Worm (Caenorhabditis elegans): ENCODE data around the gene gcy-6.

The gcy-6 gene

ce11 chrV:10320101-10320761 lies 6.4 kb upstream of the gcy-6 start, which contains the start of the genes gna-1 and B0024.13 (continued):
- TF ChIP-seq fkh-4 (tag; optimal IDR thresholded peaks at IDR 0.05; ENCODE audit: borderline replicate concordance) (peak; percentile 87), snu-23 (GFP tag; optimal IDR thresholded peaks at IDR 0.05) (peak; percentile 77), nhr-71 (tag; optimal IDR thresholded peaks at IDR 0.05) (peak; percentile 85), mef-2 (tag; optimal IDR thresholded peaks at IDR 0.05) (no peak), tbx-2 (tag; optimal IDR thresholded peaks at IDR 0.05) (peak; percentile 87), ceh-82 (tag; optimal IDR thresholded peaks at IDR 0.05) (peak; percentile 19 to 68 (median 38)), dpl-1 (GFP tag; optimal IDR thresholded peaks at IDR 0.05) (peak; percentile 37 to 62 (median 58)), nhr-47 (tag; optimal IDR thresholded peaks at IDR 0.05) (peak; percentile 81), pax-3 (tag; optimal IDR thresholded peaks at IDR 0.05) (peak; percentile 51), aha-1 (tag; optimal IDR thresholded peaks at IDR 0.05) (no peak), lin-39 (tag; optimal IDR thresholded peaks at IDR 0.05) (no peak), mep-1 (tag; optimal IDR thresholded peaks at IDR 0.05) (peak; percentile 72), nhr-85 (tag) (peak; percentile 87), Y116A8C.19 (tag; optimal IDR thresholded peaks at IDR 0.05; ENCODE audit: borderline replicate concordance) (peak; percentile 12), hlh-4 (tag; optimal IDR thresholded peaks at IDR 0.05) (no peak), ceh-8 (GFP tag; optimal IDR thresholded peaks at IDR 0.05) (no peak), nhr-237 (tag; optimal IDR thresholded peaks at IDR 0.05) (no peak), irx-1 (tag; optimal IDR thresholded peaks at IDR 0.05) (peak; percentile 81), efl-1 (optimal IDR thresholded peaks at IDR 0.05) (peak; percentile 41 to 70), efl-1 (GFP tag; optimal IDR thresholded peaks at IDR 0.05 in 1 of 2) (peak; percentile 65 to 95), nhr-19 (GFP tag; conservative IDR thresholded peaks at IDR 0.05) (peak; percentile 72), swsn-7 (tag; optimal IDR thresholded peaks at IDR 0.05) (peak; percentile 79), lin-15B (tag; optimal IDR thresholded peaks at IDR 0.05) (peak; percentile 30), ztf-11 (tag; optimal IDR thresholded peaks at IDR 0.05) (peak in 1 of 2 experiments; percentile 86)

- no peak for TF ChIP-seq ceh-8 (GFP tag; optimal IDR thresholded peaks at IDR 0.05)
- no peak for TF ChIP-seq efl-1 (optimal IDR thresholded peaks at IDR 0.05)
- TF ChIP-seq efl-1 (GFP tag; optimal IDR thresholded peaks at IDR 0.05 in 1 of 2): peak in 1 of 2 experiments; percentile 70
Measured at ce11 chrV:10319434-10319833, 5.6 kb upstream of the gcy-6 start, which contains the start of gene B0024.11. Gene B0024.11 (minus strand): TSS chrV:10319534.

ce11 chrV:10317294-10317693 lies 3.4 kb upstream of the gcy-6 start, which contains the start of gene asps-1:
Gene asps-1 (minus strand): TSS chrV:10317394.
- no peak for TF ChIP-seq swsn-7 (tag; optimal IDR thresholded peaks at IDR 0.05)
- no peak for TF ChIP-seq sox-4 (tag; optimal IDR thresholded peaks at IDR 0.05)
- no peak for TF ChIP-seq alr-1 (tag; optimal IDR thresholded peaks at IDR 0.05; ENCODE audit: borderline replicate concordance)
- no peak for TF ChIP-seq ceh-82 (tag; optimal IDR thresholded peaks at IDR 0.05)
- no peak for TF ChIP-seq nhr-237 (tag; optimal IDR thresholded peaks at IDR 0.05)
- TF ChIP-seq lsy-2 (tag; optimal IDR thresholded peaks at IDR 0.05): no peak
- no peak for TF ChIP-seq grh-1 (GFP tag; IDR thresholded peaks at IDR 0.05)
- no peak for TF ChIP-seq ztf-4 (tag; optimal IDR thresholded peaks at IDR 0.05)
- TF ChIP-seq snu-23 (GFP tag; optimal IDR thresholded peaks at IDR 0.05): no peak
- TF ChIP-seq nhr-84 (tag; optimal IDR thresholded peaks at IDR 0.05): no peak
- TF ChIP-seq C34B4.2 (tag; optimal IDR thresholded peaks at IDR 0.05): no peak
- TF ChIP-seq nhr-19 (GFP tag; conservative IDR thresholded peaks at IDR 0.05): no peak
- no peak for TF ChIP-seq dpl-1 (GFP tag; optimal IDR thresholded peaks at IDR 0.05)
- no peak for TF ChIP-seq nhr-20 (tag; optimal IDR thresholded peaks at IDR 0.05)
- TF ChIP-seq egl-27 (tag; optimal IDR thresholded peaks at IDR 0.05): no peak
- TF ChIP-seq nhr-28 (tag; optimal IDR thresholded peaks at IDR 0.05): no peak

ce11 chrV:10314371-10314770 lies 518 bp upstream of the gcy-6 start, which contains the start of gene trx-2:
Gene trx-2 (plus strand): TSS chrV:10314671.
- TF ChIP-seq nhr-47 (tag; optimal IDR thresholded peaks at IDR 0.05) (no peak), ztf-4 (tag; optimal IDR thresholded peaks at IDR 0.05) (no peak), C16A3.4 (tag; optimal IDR thresholded peaks at IDR 0.05) (no peak), nhr-71 (tag; optimal IDR thresholded peaks at IDR 0.05) (no peak), skn-1 (tag; optimal IDR thresholded peaks at IDR 0.05) (no peak), lin-15B (tag; optimal IDR thresholded peaks at IDR 0.05) (no peak), zag-1 (tag; optimal IDR thresholded peaks at IDR 0.05) (no peak), dpl-1 (GFP tag; optimal IDR thresholded peaks at IDR 0.05) (no peak), unc-30 (tag; optimal IDR thresholded peaks at IDR 0.05) (no peak), nhr-237 (tag; optimal IDR thresholded peaks at IDR 0.05) (no peak), swsn-7 (tag; optimal IDR thresholded peaks at IDR 0.05) (no peak)

All from whole organism, L1 larva.